Worm (Caenorhabditis elegans): ENCODE data around the gene ykt-6.
A peak's percentile ranks its signal among the peaks of the same experiment; 100 is the strongest.

- TF ChIP-seq egl-13 (tag; optimal IDR thresholded peaks at IDR 0.05), result no peak
- TF ChIP-seq lir-3 (tag; optimal IDR thresholded peaks at IDR 0.05; ENCODE audit: poor library complexity), result no peak
- TF ChIP-seq mdl-1 (tag; optimal IDR thresholded peaks at IDR 0.05), result no peak
- TF ChIP-seq hlh-17 (GFP tag; optimal IDR thresholded peaks at IDR 0.05; ENCODE audit: borderline replicate concordance), result no peak
- TF ChIP-seq elt-3 (tag; optimal IDR thresholded peaks at IDR 0.05), result peak in 1 of 6 experiments; percentile 53
- no peak for TF ChIP-seq unc-62 (GFP tag; optimal IDR thresholded peaks at IDR 0.05)
- no peak for TF ChIP-seq blmp-1 (tag; optimal IDR thresholded peaks at IDR 0.05)
Observed at ce11 chrIII:7271083-7271482, 16.3 kb downstream of the ykt-6 start.

Data from whole organism, L1 larva.